Worm (Caenorhabditis elegans) whole organism, young adult: ENCODE data around the gene spp-26.

Source experiments
- B0336.3 ChIP-seq: fragments of 200-800 bp; sonication (Bioruptor generic); IDR thresholded peaks from 2 replicates; pipeline ENCODE4 v1.3.6; 2022; ENCODE audit warnings: missing genetic modification characterization, missing compliant biosample characterization
- C06A6.2 ChIP-seq: fragments of 200-800 bp; sonication (Bioruptor generic); conservative IDR thresholded peaks from 2 replicates; pipeline ENCODE4 v1.3.6; 2022; ENCODE audit warnings: missing genetic modification characterization, missing compliant biosample characterization
- D2030.7 ChIP-seq: fragments of 200-800 bp; sonication (Bioruptor generic); IDR thresholded peaks from 2 replicates; pipeline ENCODE4 v1.3.6; 2022; ENCODE audit warnings: missing genetic modification reagents, missing genetic modification characterization, missing compliant biosample characterization
- F23B12.7 ChIP-seq: sonication (generic microtip); optimal IDR thresholded peaks from 2 replicates; lab custom pipeline; 2017; ENCODE audit warnings: missing genetic modification characterization, mild to moderate bottlenecking, missing compliant biosample characterization, antibody characterized with exemption, moderate library complexity; ENCODE audit not compliant: insufficient read depth
- F33H1.4 ChIP-seq: fragments of 200-800 bp; sonication (Bioruptor generic); IDR thresholded peaks from 2 replicates; pipeline ENCODE4 v1.3.6; 2022; ENCODE audit warnings: missing genetic modification reagents, missing genetic modification characterization, missing compliant biosample characterization
- F37B4.10 ChIP-seq: fragments of 200-800 bp; sonication (Bioruptor generic); IDR thresholded peaks from 2 replicates; pipeline ENCODE4 v1.3.6; 2022; ENCODE audit warnings: missing genetic modification characterization, missing compliant biosample characterization
- F55B11.4 ChIP-seq: sonication (generic microtip); optimal IDR thresholded peaks from 2 replicates; lab custom pipeline; 2016; ENCODE audit warnings: missing compliant biosample characterization, missing genetic modification characterization, borderline replicate concordance; ENCODE audit not compliant: insufficient read depth
- T07F8.4 ChIP-seq: sonication (generic microtip); optimal IDR thresholded peaks from 2 replicates; lab custom pipeline; 2016; ENCODE audit warnings: mild to moderate bottlenecking, missing genetic modification characterization, moderate library complexity, missing compliant biosample characterization
- Y53G8AR.9 ChIP-seq: fragments of 200-800 bp; sonication (Bioruptor generic); conservative IDR thresholded peaks from 2 replicates; pipeline ENCODE4 v1.3.6; 2022; ENCODE audit warnings: missing genetic modification reagents, missing genetic modification characterization, missing compliant biosample characterization
- Y56A3A.18 ChIP-seq: fragments of 200-800 bp; sonication (Bioruptor generic); IDR thresholded peaks from 2 replicates; pipeline ENCODE4 v1.3.6; 2022; ENCODE audit warnings: missing genetic modification reagents, missing genetic modification characterization, missing compliant biosample characterization
- Y67H2A.10 ChIP-seq: fragments of 200-800 bp; sonication (Bioruptor generic); conservative IDR thresholded peaks from 2 replicates; pipeline ENCODE4 v1.3.6; 2022; ENCODE audit warnings: missing genetic modification reagents, missing genetic modification characterization, missing compliant biosample characterization
- Y95B8A.8 ChIP-seq: fragments of 200-800 bp; sonication (Bioruptor generic); IDR thresholded peaks from 2 replicates; pipeline ENCODE4 v1.3.6; 2022; ENCODE audit warnings: missing genetic modification reagents, missing genetic modification characterization, missing compliant biosample characterization
- akir-1 ChIP-seq: fragments of 200-800 bp; sonication (Bioruptor generic); optimal IDR thresholded peaks from 2 replicates; lab custom pipeline; 2018; ENCODE audit warnings: mild to moderate bottlenecking, missing genetic modification characterization, moderate library complexity, missing compliant biosample characterization
- aptf-2 ChIP-seq: fragments of 200-800 bp; sonication (Bioruptor generic); conservative IDR thresholded peaks from 2 replicates; pipeline ENCODE4 v1.3.6; 2022; ENCODE audit warnings: missing genetic modification reagents, missing genetic modification characterization, missing compliant biosample characterization
- aptf-3 ChIP-seq: fragments of 200-800 bp; sonication (Bioruptor generic); IDR thresholded peaks from 2 replicates; pipeline ENCODE4 v1.3.6; 2022; ENCODE audit warnings: missing genetic modification characterization, missing compliant biosample characterization
- cebp-1 ChIP-seq, 2 experiments: fragments of 200-800 bp in 1 of 2; sonication (Bioruptor generic) in 1 of 2; sonication (generic microtip) in 1 of 2; IDR thresholded peaks in 1 of 2; optimal IDR thresholded peaks in 1 of 2; 2 replicates each; pipeline versions ENCODE4 v1.3.6 to Lab custom; 2017 to 2022; ENCODE audit warnings: missing compliant biosample characterization in 2 of 2, missing genetic modification characterization in 2 of 2, mild to moderate bottlenecking in 1 of 2, missing genetic modification reagents in 1 of 2, moderate library complexity in 1 of 2
- cebp-2 ChIP-seq: fragments of 200-800 bp; sonication (Bioruptor generic); IDR thresholded peaks from 2 replicates; pipeline ENCODE4 v1.3.6; 2022; ENCODE audit warnings: missing genetic modification characterization, missing compliant biosample characterization
- ceh-79 ChIP-seq: sonication (generic microtip); optimal IDR thresholded peaks from 2 replicates; lab custom pipeline; 2017; ENCODE audit warnings: mild to moderate bottlenecking, missing genetic modification characterization, missing compliant biosample characterization
- ceh-91 ChIP-seq: fragments of 200-800 bp; sonication (Bioruptor generic); IDR thresholded peaks from 2 replicates; pipeline ENCODE4 v1.3.6; 2022; ENCODE audit warnings: missing genetic modification reagents, missing genetic modification characterization, missing compliant biosample characterization
- chd-7 ChIP-seq: sonication (generic microtip); optimal IDR thresholded peaks from 2 replicates; lab custom pipeline; 2016; ENCODE audit warnings: mild to moderate bottlenecking, missing genetic modification characterization, moderate library complexity, missing compliant biosample characterization
- die-1 ChIP-seq: sonication (generic microtip); optimal IDR thresholded peaks from 2 replicates; lab custom pipeline; 2016; ENCODE audit warnings: missing genotype, mild to moderate bottlenecking, missing genetic modification characterization, missing compliant biosample characterization
- dpff-1 ChIP-seq: sonication (generic microtip); optimal IDR thresholded peaks from 2 replicates; lab custom pipeline; 2017; ENCODE audit warnings: mild to moderate bottlenecking, missing genetic modification characterization, missing compliant biosample characterization
- dpl-1 ChIP-seq: fragments of 150-350 bp; optimal IDR thresholded peaks from 2 replicates; lab custom pipeline; 2014; ENCODE audit warnings: missing biosample characterization, missing genetic modification reagents, missing genetic modification characterization
- efl-1 ChIP-seq: fragments of 150-350 bp; optimal IDR thresholded peaks from 2 replicates; lab custom pipeline; 2014; ENCODE audit warnings: missing biosample characterization, missing genetic modification reagents, missing genetic modification characterization
- egl-18 ChIP-seq: fragments of 200-800 bp; sonication (Bioruptor generic); IDR thresholded peaks from 2 replicates; pipeline ENCODE4 v1.3.6; 2022; ENCODE audit warnings: missing genetic modification reagents, missing genetic modification characterization, missing compliant biosample characterization
- ets-4 ChIP-seq: fragments of 200-800 bp; sonication (Bioruptor generic); optimal IDR thresholded peaks from 2 replicates; lab custom pipeline; 2018; ENCODE audit warnings: mild to moderate bottlenecking, missing genetic modification characterization, missing compliant biosample characterization
- fkh-3 ChIP-seq: sonication (generic microtip); optimal IDR thresholded peaks from 2 replicates; lab custom pipeline; 2016; ENCODE audit warnings: mild to moderate bottlenecking, missing genetic modification characterization, missing compliant biosample characterization
- him-1 ChIP-seq: sonication (generic microtip); optimal IDR thresholded peaks from 2 replicates; lab custom pipeline; 2016; ENCODE audit warnings: missing genotype, missing genetic modification reagents, missing genetic modification characterization, missing compliant biosample characterization
- let-526 ChIP-seq: fragments of 200-800 bp; sonication (Bioruptor generic); IDR thresholded peaks from 2 replicates; pipeline ENCODE4 v1.3.6; 2022; ENCODE audit warnings: missing genetic modification reagents, missing genetic modification characterization, missing compliant biosample characterization
- lin-26 ChIP-seq: fragments of 200-800 bp; sonication (Bioruptor generic); IDR thresholded peaks from 2 replicates; pipeline ENCODE4 v1.3.6; 2022; ENCODE audit warnings: missing genetic modification reagents, missing genetic modification characterization, missing compliant biosample characterization
- lin-40 ChIP-seq: sonication (generic microtip); optimal IDR thresholded peaks from 2 replicates; lab custom pipeline; 2016; ENCODE audit warnings: missing genetic modification characterization, mild to moderate bottlenecking, missing compliant biosample characterization, missing genotype, missing genetic modification reagents
- lir-1 ChIP-seq: fragments of 200-800 bp; sonication (Bioruptor generic); conservative IDR thresholded peaks from 2 replicates; pipeline ENCODE4 v1.3.6; 2022; ENCODE audit warnings: missing genetic modification reagents, missing genetic modification characterization, missing compliant biosample characterization
- lsy-27 ChIP-seq: sonication (generic microtip); optimal IDR thresholded peaks from 2 replicates; lab custom pipeline; 2017; ENCODE audit warnings: missing genetic modification characterization, mild to moderate bottlenecking, missing compliant biosample characterization, antibody characterized with exemption, missing genotype, borderline replicate concordance; ENCODE audit not compliant: insufficient read depth
- pbrm-1 ChIP-seq: fragments of 200-800 bp; sonication (Bioruptor generic); IDR thresholded peaks from 2 replicates; pipeline ENCODE4 v1.3.6; 2022; ENCODE audit warnings: missing genetic modification reagents, missing genetic modification characterization, missing compliant biosample characterization
- pha-4 ChIP-seq: fragments of 150-350 bp; sonication (generic microtip); optimal IDR thresholded peaks from 2 replicates; lab custom pipeline; 2014; ENCODE audit warnings: missing biosample characterization, missing genetic modification reagents, missing genetic modification characterization
- sdz-38 ChIP-seq: sonication (generic microtip); optimal IDR thresholded peaks from 2 replicates; lab custom pipeline; 2016; ENCODE audit warnings: missing genotype, missing genetic modification characterization, missing compliant biosample characterization
- snpc-1.1 ChIP-seq: sonication (generic microtip); optimal IDR thresholded peaks from 2 replicates; lab custom pipeline; 2017; ENCODE audit warnings: missing genetic modification characterization, mild to moderate bottlenecking, missing compliant biosample characterization, antibody characterized with exemption, moderate library complexity, missing genotype, missing genetic modification reagents; ENCODE audit not compliant: insufficient read depth
- tbp1 ChIP-seq: fragments of 200-800 bp; sonication (Bioruptor generic); optimal IDR thresholded peaks from 2 replicates; lab custom pipeline; 2018; ENCODE audit warnings: mild to moderate bottlenecking, missing genetic modification characterization, missing compliant biosample characterization
- zfh-2 ChIP-seq: fragments of 200-800 bp; sonication (Bioruptor generic); conservative IDR thresholded peaks from 2 replicates; pipeline ENCODE4 v1.3.6; 2022; ENCODE audit warnings: missing genetic modification reagents, missing genetic modification characterization, missing compliant biosample characterization
- ztf-25 ChIP-seq: fragments of 200-800 bp; sonication (Bioruptor generic); IDR thresholded peaks from 2 replicates; pipeline ENCODE4 v1.3.6; 2022; ENCODE audit warnings: missing genetic modification reagents, missing genetic modification characterization, missing compliant biosample characterization

spp-26 gene

DNA sequence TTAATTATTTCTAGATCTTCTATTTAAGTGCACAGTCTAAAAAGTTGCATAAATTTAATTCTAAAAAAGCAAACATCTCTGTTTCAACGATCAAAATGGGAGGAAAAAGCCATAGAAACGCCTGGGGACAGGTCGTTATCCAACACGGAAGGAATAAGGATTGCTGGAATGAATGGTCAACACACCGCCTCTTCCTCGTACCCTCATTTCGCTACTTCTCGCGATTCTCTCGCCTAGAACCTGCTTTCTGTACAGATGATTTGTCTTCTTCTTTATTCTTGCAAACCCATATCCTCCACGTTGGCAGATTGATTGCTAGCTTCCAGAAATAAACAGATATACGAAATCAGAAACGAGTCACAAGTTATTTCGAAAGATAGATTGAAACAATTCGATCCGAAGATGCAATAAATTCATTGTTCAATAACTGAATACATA is 44.1 kb downstream of the spp-26 start, which contains the start of gene dpy-11 (continued):
- TF ChIP-seq F37B4.10 (GFP tag; lab: Robert Waterston, UW) (0 out of 2 replicates have a peak, but pooled peaks have one; percentile 6), lin-40 (tag; lab: Kevin White, UChicago) (peak; percentile 33), ceh-79 (no peak), akir-1 (GFP tag; lab: Kevin White, UChicago) (no peak), ets-4 (GFP tag; lab: Kevin White, UChicago) (peak; percentile 30), C06A6.2 (GFP tag; lab: Robert Waterston, UW) (no peak), Y95B8A.8 (no peak), tbp1 (peak; percentile 51), B0336.3 (peak; percentile 92), dpl-1 (GFP tag; lab: Kevin White, UChicago) (no peak), chd-7 (peak; percentile 35), fkh-3 (tag; lab: Kevin White, UChicago) (no peak), let-526 (GFP tag; lab: Robert Waterston, UW) (no peak), cebp-1 (GFP tag; IDR thresholded peaks at IDR 0.05; lab: Robert Waterston, UW) (no peak), cebp-1 (tag; optimal IDR thresholded peaks at IDR 0.05; lab: Kevin White, UChicago) (peak; percentile 72), zfh-2 (GFP tag; lab: Robert Waterston, UW) (no peak), efl-1 (no peak), Y53G8AR.9 (peak; percentile 72), him-1 (no peak), snpc-1.1 (tag; lab: Kevin White, UChicago) (no peak), F55B11.4 (tag; lab: Kevin White, UChicago) (no peak), egl-18 (no peak), aptf-2 (GFP tag; lab: Robert Waterston, UW) (no peak), ztf-25 (GFP tag; lab: Robert Waterston, UW) (no peak), die-1 (tag; lab: Kevin White, UChicago) (peak; percentile 41), lin-26 (GFP tag; lab: Robert Waterston, UW) (peak; percentile 27; the same call in 1 of the 2 replicates), Y67H2A.10 (GFP tag; lab: Robert Waterston, UW) (no peak), F33H1.4 (GFP tag; lab: Robert Waterston, UW) (no peak), D2030.7 (GFP tag; lab: Robert Waterston, UW) (no peak), sdz-38 (tag; lab: Kevin White, UChicago) (no peak), cebp-2 (peak; percentile 78; the same call in 1 of the 2 replicates), lir-1 (GFP tag; lab: Robert Waterston, UW) (no peak), ceh-91 (GFP tag; lab: Robert Waterston, UW) (no peak), F23B12.7 (tag; lab: Kevin White, UChicago) (no peak), lsy-27 (no peak), pbrm-1 (GFP tag; lab: Robert Waterston, UW) (0 out of 2 replicates have a peak, but pooled peaks have one; percentile 59), aptf-3 (0 out of 2 replicates have a peak, but pooled peaks have one; percentile 80), Y56A3A.18 (GFP tag; lab: Robert Waterston, UW) (no peak; the same call in none of the 2 replicates), pha-4 (no peak), T07F8.4 (no peak), dpff-1 (peak; percentile 21)
